Fruit fly (Drosophila melanogaster) whole organism, embryonic: ENCODE measurements around the gene nenya.

ENCODE experiments used
- Abd-B ChIP-seq: fragments of 200-800 bp; sonication (Bioruptor generic); optimal IDR thresholded peaks from 2 replicates; lab custom pipeline; 2018; ENCODE audit warnings: missing biosample characterization, mild to moderate bottlenecking, missing genetic modification characterization, moderate library complexity
- Asciz ChIP-seq: fragments of 200-800 bp; sonication (Bioruptor generic); optimal IDR thresholded peaks from 2 replicates; lab custom pipeline; 2017; ENCODE audit warnings: missing biosample characterization, mild to moderate bottlenecking, missing genetic modification characterization, missing genetic modification reagents
- CG12219 ChIP-seq: fragments of 200-800 bp; sonication (Bioruptor generic); optimal IDR thresholded peaks from 3 replicates; lab custom pipeline; 2018; ENCODE audit warnings: missing biosample characterization, mild to moderate bottlenecking, missing genetic modification characterization
- CG12236 ChIP-seq: fragments of 200-800 bp; sonication (Bioruptor generic); optimal IDR thresholded peaks from 2 replicates; lab custom pipeline; 2016; ENCODE audit warnings: missing biosample characterization, missing genetic modification characterization
- CG12744 ChIP-seq: fragments of 200-800 bp; sonication (Bioruptor generic); optimal IDR thresholded peaks from 2 replicates; lab custom pipeline; 2016; ENCODE audit warnings: missing biosample characterization, missing genetic modification characterization
- CG12769 ChIP-seq: fragments of 200-800 bp; sonication (Bioruptor generic); optimal IDR thresholded peaks from 2 replicates; lab custom pipeline; 2019; ENCODE audit warnings: missing biosample characterization, mild to moderate bottlenecking, missing genetic modification characterization, moderate library complexity
- CG13624 ChIP-seq: fragments of 200-800 bp; sonication (Bioruptor generic); optimal IDR thresholded peaks from 2 replicates; lab custom pipeline; 2016; ENCODE audit warnings: missing biosample characterization, missing genetic modification characterization
- CG17802 ChIP-seq: fragments of 200-800 bp; sonication (Bioruptor generic); optimal IDR thresholded peaks from 2 replicates; lab custom pipeline; 2018; ENCODE audit warnings: missing biosample characterization, mild to moderate bottlenecking, missing genetic modification characterization, moderate library complexity
- CG17829 ChIP-seq: fragments of 200-800 bp; optimal IDR thresholded peaks from 2 replicates; lab custom pipeline; 2019; ENCODE audit warnings: missing biosample characterization, mild to moderate bottlenecking, missing genetic modification characterization, moderate library complexity
- CG18599 ChIP-seq: fragments of 200-800 bp; sonication (Bioruptor generic); optimal IDR thresholded peaks from 3 replicates; lab custom pipeline; 2017; ENCODE audit warnings: missing biosample characterization, missing genetic modification characterization, mild to moderate bottlenecking, moderate library complexity, missing genetic modification reagents
- CG2202 ChIP-seq: fragments of 200-800 bp; sonication (Bioruptor generic); optimal IDR thresholded peaks from 2 replicates; lab custom pipeline; 2018; ENCODE audit warnings: missing biosample characterization, mild to moderate bottlenecking, missing genetic modification characterization
- CG31441 ChIP-seq: fragments of 200-800 bp; sonication (Bioruptor generic); IDR thresholded peaks from 2 replicates; pipeline ENCODE4 v1.3.6; 2022; ENCODE audit warnings: missing biosample characterization, missing genetic modification characterization
- CG34224 ChIP-seq: fragments of 200-800 bp; sonication (Bioruptor generic); IDR thresholded peaks from 3 replicates; pipeline ENCODE4 v1.3.6; 2022; ENCODE audit warnings: missing biosample characterization, missing genetic modification characterization; ENCODE audit not compliant: partially characterized antibody
- CG34422 ChIP-seq: fragments of 200-800 bp; sonication (Bioruptor generic); IDR thresholded peaks from 3 replicates; pipeline ENCODE4 v1.3.6; 2022; ENCODE audit warnings: missing biosample characterization, missing genetic modification characterization
- CG3726 ChIP-seq: fragments of 200-800 bp; sonication (Bioruptor generic); IDR thresholded peaks from 3 replicates; pipeline ENCODE4, ENCODE4 v1.3.6; 2022; ENCODE audit warnings: missing biosample characterization, missing genetic modification characterization
- CG3995 ChIP-seq: fragments of 200-800 bp; sonication (Bioruptor generic); optimal IDR thresholded peaks from 3 replicates; lab custom pipeline; 2016; ENCODE audit warnings: missing biosample characterization, missing genetic modification characterization
- CG4424 ChIP-seq: fragments of 200-800 bp; sonication (Bioruptor generic); optimal IDR thresholded peaks from 3 replicates; lab custom pipeline; 2016; ENCODE audit warnings: missing biosample characterization, missing genetic modification characterization
- CG9932 ChIP-seq: fragments of 200-800 bp; sonication (Bioruptor generic); IDR thresholded peaks from 2 replicates; pipeline ENCODE4 v1.3.6; 2022; ENCODE audit warnings: missing biosample characterization, missing genetic modification characterization
- Dfd ChIP-seq, 2 experiments: fragments of >200 bp; optimal IDR thresholded peaks; 2 replicates each; lab custom pipeline; 2017; ENCODE audit warnings: missing biosample characterization in 2 of 2, missing genetic modification characterization in 2 of 2
- Myb ChIP-seq: fragments of 200-800 bp; sonication (Bioruptor generic); optimal IDR thresholded peaks from 2 replicates; lab custom pipeline; 2016; ENCODE audit warnings: missing biosample characterization, missing genetic modification characterization
- NC2α ChIP-seq: fragments of 200-800 bp; sonication (Bioruptor generic); optimal IDR thresholded peaks from 2 replicates; lab custom pipeline; 2016; ENCODE audit warnings: missing biosample characterization, missing genetic modification characterization
- Nf-YC ChIP-seq: fragments of 200-800 bp; optimal IDR thresholded peaks from 3 replicates; lab custom pipeline; 2019; ENCODE audit warnings: missing biosample characterization, mild to moderate bottlenecking, missing genetic modification characterization, moderate library complexity
- PHDP ChIP-seq: fragments of 200-800 bp; sonication (Bioruptor generic); optimal IDR thresholded peaks from 3 replicates; lab custom pipeline; 2018; ENCODE audit warnings: missing biosample characterization, mild to moderate bottlenecking, missing genetic modification characterization, moderate library complexity
- Ravus ChIP-seq: fragments of 200-800 bp; sonication (Bioruptor generic); IDR thresholded peaks from 2 replicates; pipeline ENCODE4 v1.3.6; 2022; ENCODE audit warnings: missing biosample characterization, missing genetic modification characterization
- TFAM ChIP-seq: fragments of 200-800 bp; sonication (Bioruptor generic); optimal IDR thresholded peaks from 2 replicates; lab custom pipeline; 2017; ENCODE audit warnings: missing biosample characterization, missing genetic modification characterization, inconsistent platforms
- btn ChIP-seq: fragments of 200-800 bp; sonication (Bioruptor generic); optimal IDR thresholded peaks from 2 replicates; lab custom pipeline; 2016; ENCODE audit warnings: missing biosample characterization, missing genetic modification characterization
- cas ChIP-seq: fragments of 200-800 bp; sonication (Bioruptor generic); IDR thresholded peaks from 2 replicates; pipeline ENCODE4 v1.3.6; 2022; ENCODE audit warnings: missing biosample characterization, missing genetic modification characterization
- danr ChIP-seq: fragments of 200-800 bp; sonication (Bioruptor generic); IDR thresholded peaks from 2 replicates; pipeline ENCODE4 v1.3.6; 2022; ENCODE audit warnings: missing biosample characterization, missing genetic modification characterization
- dpn ChIP-seq, 2 experiments: fragments of 200-800 bp; sonication (Bioruptor generic); optimal IDR thresholded peaks; 3 replicates each; lab custom pipeline; 2016; ENCODE audit warnings: missing biosample characterization in 2 of 2, missing genetic modification characterization in 2 of 2
- fd102C ChIP-seq: fragments of 200-800 bp; sonication (Bioruptor generic); optimal IDR thresholded peaks from 2 replicates; lab custom pipeline; 2018; ENCODE audit warnings: missing biosample characterization, mild to moderate bottlenecking, missing genetic modification characterization, moderate library complexity
- ftz-f1 ChIP-seq: fragments of 200-800 bp; sonication (Bioruptor generic); optimal IDR thresholded peaks from 2 replicates; lab custom pipeline; 2016; ENCODE audit warnings: missing biosample characterization, missing genetic modification characterization
- fu2 ChIP-seq: fragments of 200-800 bp; sonication (Bioruptor generic); optimal IDR thresholded peaks from 2 replicates; lab custom pipeline; 2016; ENCODE audit warnings: missing biosample characterization, missing genetic modification characterization
- gcm2 ChIP-seq: fragments of 200-800 bp; sonication (Bioruptor generic); optimal IDR thresholded peaks from 2 replicates; lab custom pipeline; 2016; ENCODE audit warnings: missing biosample characterization, missing genetic modification characterization
- her ChIP-seq: fragments of 200-800 bp; sonication (Bioruptor generic); optimal IDR thresholded peaks from 2 replicates; lab custom pipeline; 2016; ENCODE audit warnings: missing biosample characterization, missing genetic modification characterization
- lbe ChIP-seq: fragments of 200-800 bp; sonication (Bioruptor generic); optimal IDR thresholded peaks from 2 replicates; lab custom pipeline; 2016; ENCODE audit warnings: missing biosample characterization, mild to moderate bottlenecking, missing genetic modification characterization
- maf-S ChIP-seq: fragments of 200-800 bp; sonication (Bioruptor generic); optimal IDR thresholded peaks from 2 replicates; lab custom pipeline; 2016; ENCODE audit warnings: missing biosample characterization, missing genetic modification characterization
- mirr ChIP-seq: fragments of 200-800 bp; sonication (Bioruptor generic); optimal IDR thresholded peaks from 3 replicates; lab custom pipeline; 2018; ENCODE audit warnings: missing biosample characterization, mild to moderate bottlenecking, missing genetic modification characterization
- nerfin-1 ChIP-seq: fragments of 200-800 bp; sonication (Bioruptor generic); optimal IDR thresholded peaks from 3 replicates; lab custom pipeline; 2019; ENCODE audit warnings: missing biosample characterization, mild to moderate bottlenecking, missing genetic modification characterization, moderate library complexity
- oc ChIP-seq: fragments of 200-800 bp; sonication (Bioruptor generic); optimal IDR thresholded peaks from 2 replicates; lab custom pipeline; 2018; ENCODE audit warnings: missing biosample characterization, mild to moderate bottlenecking, missing genetic modification characterization, moderate library complexity
- psq ChIP-seq: fragments of 200-800 bp; sonication (Bioruptor generic); optimal IDR thresholded peaks from 2 replicates; lab custom pipeline; 2017; ENCODE audit warnings: missing biosample characterization, missing genetic modification characterization
- pum ChIP-seq: fragments of 200-800 bp; sonication (Bioruptor generic); optimal IDR thresholded peaks from 2 replicates; lab custom pipeline; 2016; ENCODE audit warnings: missing biosample characterization, missing genetic modification characterization
- ranshi ChIP-seq: fragments of 200-800 bp; sonication (Bioruptor generic); IDR thresholded peaks from 2 replicates; pipeline ENCODE4 v1.3.6; 2022; ENCODE audit warnings: missing biosample characterization, missing genetic modification characterization
- seq ChIP-seq: fragments of 200-800 bp; sonication (Bioruptor generic); IDR thresholded peaks from 2 replicates; pipeline ENCODE4 v1.3.6; 2022; ENCODE audit warnings: missing biosample characterization, missing genetic modification characterization
- sima ChIP-seq: fragments of 200-800 bp; sonication (Bioruptor generic); optimal IDR thresholded peaks from 2 replicates; lab custom pipeline; 2016; ENCODE audit warnings: missing biosample characterization, missing genetic modification characterization
- sqz ChIP-seq: fragments of 200-800 bp; sonication (Bioruptor generic); optimal IDR thresholded peaks from 3 replicates; lab custom pipeline; 2018; ENCODE audit warnings: missing biosample characterization, mild to moderate bottlenecking, missing genetic modification characterization
- trh ChIP-seq: fragments of 200-800 bp; sonication (Bioruptor generic); optimal IDR thresholded peaks from 2 replicates; lab custom pipeline; 2016; ENCODE audit warnings: missing biosample characterization, missing genetic modification characterization
- unpg ChIP-seq: fragments of 200-800 bp; sonication (Bioruptor generic); optimal IDR thresholded peaks from 3 replicates; lab custom pipeline; 2018; ENCODE audit warnings: missing biosample characterization, mild to moderate bottlenecking, missing genetic modification characterization, moderate library complexity
- wek ChIP-seq: fragments of 200-800 bp; sonication (Bioruptor generic); optimal IDR thresholded peaks from 3 replicates; lab custom pipeline; 2018; ENCODE audit warnings: missing biosample characterization, mild to moderate bottlenecking, missing genetic modification characterization, moderate library complexity
- zfh1 ChIP-seq: fragments of 200-800 bp; sonication (Bioruptor generic); IDR thresholded peaks from 3 replicates; pipeline ENCODE4 v1.3.6; 2022; ENCODE audit warnings: missing biosample characterization, missing genetic modification characterization

nenya gene

DNA sequence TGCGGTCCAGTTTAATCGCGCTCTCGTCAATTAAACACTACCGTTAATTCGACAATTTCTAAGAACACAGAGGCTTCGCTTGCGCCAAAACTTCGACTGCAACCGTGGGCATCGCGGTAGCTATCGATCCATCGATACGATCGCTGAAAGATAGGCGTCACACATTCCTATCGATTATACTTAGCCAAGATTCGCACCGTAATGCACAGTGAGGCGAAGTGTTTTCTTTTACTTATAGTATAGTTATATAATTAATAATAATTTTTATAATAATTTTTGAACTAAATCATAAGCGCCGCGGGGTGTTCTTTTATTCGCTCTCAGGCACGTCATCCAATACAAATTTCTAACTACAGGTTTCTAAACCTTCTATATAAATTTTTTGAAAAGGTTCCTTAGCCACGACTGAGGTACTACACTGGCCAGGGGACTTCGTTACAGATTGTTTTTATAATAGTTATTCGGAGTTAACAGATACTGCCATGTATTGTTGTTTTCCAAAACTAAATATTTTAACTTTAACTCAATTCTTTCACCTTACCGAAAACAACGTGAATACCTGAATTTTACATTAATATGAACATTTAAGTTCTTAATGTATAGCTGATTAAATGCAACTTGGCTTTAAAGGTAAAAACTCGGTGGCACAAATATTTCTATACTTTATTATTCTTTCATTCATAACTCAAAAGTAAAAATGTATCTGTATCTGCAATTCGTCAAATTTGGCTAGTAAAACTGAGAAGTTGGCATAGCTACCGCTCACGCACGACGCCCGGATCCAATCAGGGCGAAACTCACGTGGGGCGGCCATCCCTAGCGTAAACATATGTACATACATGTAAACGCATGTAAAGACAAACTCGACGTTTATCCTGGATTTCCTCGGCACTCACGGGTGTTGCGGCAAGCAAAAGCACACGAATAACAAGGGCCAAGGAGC is 10.0 kb upstream of the nenya start, which contains the start of the genes NSD and BOD1 (continued):
- TF ChIP-seq CG13624 (GFP tag; lab: Kevin White, UChicago), result peak; percentile 28
- no peak for TF ChIP-seq nerfin-1 (tag; lab: Kevin White, UChicago)
- TF ChIP-seq zfh1 (GFP tag; lab: Robert Waterston, UW), result peak; percentile 70; the same call in 1 of the 3 replicates
- no peak for TF ChIP-seq CG12236 (GFP tag; lab: Kevin White, UChicago)
- no peak for TF ChIP-seq Asciz
- peak; percentile 81 for TF ChIP-seq CG34224 (GFP tag; lab: Robert Waterston, UW)
- TF ChIP-seq ranshi (GFP tag; lab: Robert Waterston, UW), result peak; percentile 70
- no peak for TF ChIP-seq gcm2 (GFP tag; lab: Kevin White, UChicago)
- TF ChIP-seq fd102C (GFP tag; lab: Kevin White, UChicago), result no peak
- TF ChIP-seq danr (GFP tag; lab: Robert Waterston, UW), result peak; percentile 24; the same call in 1 of the 2 replicates
- peak; percentile 61 for TF ChIP-seq Abd-B (GFP tag; lab: Kevin White, UChicago)
- no peak for TF ChIP-seq sima
- TF ChIP-seq CG34422 (GFP tag; lab: Robert Waterston, UW), result peak; percentile 77
- TF ChIP-seq PHDP (tag; lab: Kevin White, UChicago), result no peak
- TF ChIP-seq CG3726 (GFP tag; lab: Robert Waterston, UW), result peak; percentile 50; the same call in 1 of the 3 replicates
- no peak for TF ChIP-seq lbe
- TF ChIP-seq Dfd (GFP tag; optimal IDR thresholded peaks at IDR 0.05; lab: Kevin White, UChicago), result no peak
- TF ChIP-seq CG4424, result peak; percentile 61
- TF ChIP-seq TFAM, result no peak
- no peak for TF ChIP-seq btn (GFP tag; lab: Kevin White, UChicago)
- TF ChIP-seq ftz-f1 (GFP tag; lab: Kevin White, UChicago), result no peak
- peak in 1 of 2 experiments; percentile 47 for TF ChIP-seq dpn (GFP tag; optimal IDR thresholded peaks at IDR 0.05; lab: Kevin White, UChicago)
- no peak for TF ChIP-seq sqz (GFP tag; lab: Kevin White, UChicago)
- no peak for TF ChIP-seq CG17802 (tag; lab: Kevin White, UChicago)
- no peak for TF ChIP-seq NC2α (GFP tag; lab: Kevin White, UChicago)
- TF ChIP-seq mirr (GFP tag; lab: Kevin White, UChicago), result peak; percentile 42
- TF ChIP-seq her (GFP tag; lab: Kevin White, UChicago), result no peak
- TF ChIP-seq Myb (GFP tag; lab: Kevin White, UChicago), result peak; percentile 44
- TF ChIP-seq psq, result no peak
- no peak for TF ChIP-seq pum (GFP tag; lab: Kevin White, UChicago)
- TF ChIP-seq cas (GFP tag; lab: Robert Waterston, UW), result peak; percentile 57; the same call in 1 of the 2 replicates
- no peak for TF ChIP-seq trh (GFP tag; lab: Kevin White, UChicago)
- peak; percentile 46 for TF ChIP-seq unpg (GFP tag; lab: Kevin White, UChicago)
- no peak for TF ChIP-seq CG3995 (GFP tag; lab: Kevin White, UChicago)
- no peak for TF ChIP-seq fu2 (GFP tag; lab: Kevin White, UChicago)
- no peak for TF ChIP-seq CG12744 (GFP tag; lab: Kevin White, UChicago)
- peak; percentile 94 for TF ChIP-seq CG9932 (GFP tag; lab: Robert Waterston, UW)
- TF ChIP-seq CG12219 (GFP tag; lab: Kevin White, UChicago), result no peak
- TF ChIP-seq CG18599 (GFP tag; lab: Kevin White, UChicago), result peak; percentile 49
- peak; percentile 49 for TF ChIP-seq CG17829 (tag; lab: Kevin White, UChicago)
- TF ChIP-seq maf-S (GFP tag; lab: Kevin White, UChicago), result no peak
- no peak for TF ChIP-seq oc (tag; lab: Kevin White, UChicago)
- peak; percentile 15; the same call in 1 of the 2 replicates for TF ChIP-seq Ravus (GFP tag; lab: Robert Waterston, UW)
- TF ChIP-seq wek (GFP tag; lab: Kevin White, UChicago), result no peak
- peak; percentile 2 for TF ChIP-seq Nf-YC (tag; lab: Kevin White, UChicago)
- no peak for TF ChIP-seq CG2202 (tag; lab: Kevin White, UChicago)
- no peak; the same call in 1 of the 2 replicates for TF ChIP-seq CG31441
- TF ChIP-seq CG12769 (tag; lab: Kevin White, UChicago), result no peak
- peak; percentile 40 for TF ChIP-seq seq
